Fruit fly (Drosophila melanogaster) whole organism, prepupa: ENCODE measurements around the gene CG43336.

Source experiments
- Blimp-1 ChIP-seq: fragments of 200-800 bp; sonication (Bioruptor generic); optimal IDR thresholded peaks from 3 replicates; lab custom pipeline; 2017; ENCODE audit warnings: missing biosample characterization, missing genetic modification characterization, mild to moderate bottlenecking, moderate library complexity, missing genetic modification reagents
- CG10631 ChIP-seq: fragments of 200-800 bp; sonication (Bioruptor generic); optimal IDR thresholded peaks from 2 replicates; lab custom pipeline; 2016; ENCODE audit warnings: missing biosample characterization, missing genetic modification characterization
- CG10669 ChIP-seq: fragments of 200-800 bp; sonication (Bioruptor generic); optimal IDR thresholded peaks from 3 replicates; lab custom pipeline; 2018; ENCODE audit warnings: missing biosample characterization, mild to moderate bottlenecking, missing genetic modification characterization, moderate library complexity
- CG11294 ChIP-seq: fragments of 200-800 bp; sonication (Bioruptor generic); IDR thresholded peaks from 2 replicates; pipeline ENCODE4 v1.3.6; 2022; ENCODE audit warnings: missing biosample characterization, missing genetic modification characterization
- CG15336 ChIP-seq: fragments of 200-800 bp; sonication (Bioruptor generic); IDR thresholded peaks from 2 replicates; pipeline ENCODE4 v1.3.6; 2022; ENCODE audit warnings: missing biosample characterization, missing genetic modification characterization
- CG3032 ChIP-seq: fragments of 200-800 bp; optimal IDR thresholded peaks from 2 replicates; lab custom pipeline; 2019; ENCODE audit warnings: missing biosample characterization, mild to moderate bottlenecking, missing genetic modification characterization, moderate library complexity
- CG32006 ChIP-seq: fragments of 200-800 bp; sonication (Bioruptor generic); optimal IDR thresholded peaks from 3 replicates; lab custom pipeline; 2017; ENCODE audit warnings: missing biosample characterization, mild to moderate bottlenecking, missing genetic modification characterization
- CG3919 ChIP-seq: fragments of 200-800 bp; sonication (Bioruptor generic); optimal IDR thresholded peaks from 3 replicates; lab custom pipeline; 2016; ENCODE audit warnings: missing biosample characterization, missing genetic modification characterization
- CG6163 ChIP-seq: fragments of 200-800 bp; sonication (Bioruptor generic); IDR thresholded peaks from 3 replicates; pipeline ENCODE4 v1.3.6; 2022; ENCODE audit warnings: missing biosample characterization, missing genetic modification characterization
- CG6276 ChIP-seq: fragments of 200-800 bp; sonication (Bioruptor generic); optimal IDR thresholded peaks from 2 replicates; lab custom pipeline; 2017; ENCODE audit warnings: missing biosample characterization, mild to moderate bottlenecking, missing genetic modification characterization
- CG6792 ChIP-seq: fragments of 200-800 bp; sonication (Bioruptor generic); optimal IDR thresholded peaks from 3 replicates; lab custom pipeline; 2016; ENCODE audit warnings: missing biosample characterization, missing genetic modification characterization
- CG6808 ChIP-seq: fragments of 200-800 bp; sonication (Bioruptor generic); optimal IDR thresholded peaks from 3 replicates; lab custom pipeline; 2017; ENCODE audit warnings: missing biosample characterization, missing genetic modification characterization, mild to moderate bottlenecking, moderate library complexity, missing genetic modification reagents
- CG6854 ChIP-seq: fragments of 200-800 bp; sonication (Bioruptor generic); optimal IDR thresholded peaks from 2 replicates; lab custom pipeline; 2017; ENCODE audit warnings: missing biosample characterization, mild to moderate bottlenecking, missing genetic modification characterization
- CG8119 ChIP-seq: fragments of 200-800 bp; sonication (Bioruptor generic); IDR thresholded peaks from 3 replicates; pipeline ENCODE4 v1.3.6; 2022; ENCODE audit warnings: missing biosample characterization, missing genetic modification characterization
- CG8632 ChIP-seq: fragments of 200-800 bp; sonication (Bioruptor generic); optimal IDR thresholded peaks from 3 replicates; lab custom pipeline; 2016; ENCODE audit warnings: missing biosample characterization, missing genetic modification characterization
- Eip78C ChIP-seq: fragments of 200-800 bp; sonication (Bioruptor generic); peaks from one replicate; lab custom pipeline; 2016; ENCODE audit warnings: missing biosample characterization, missing genetic modification characterization
- Ets21C ChIP-seq: fragments of 200-800 bp; sonication (Bioruptor generic); optimal IDR thresholded peaks from 3 replicates; lab custom pipeline; 2016; ENCODE audit warnings: missing biosample characterization, missing genetic modification characterization
- Ets96B ChIP-seq: fragments of 200-800 bp; optimal IDR thresholded peaks from 2 replicates; lab custom pipeline; 2019; ENCODE audit warnings: missing biosample characterization, mild to moderate bottlenecking, missing genetic modification characterization, moderate library complexity
- Gug ChIP-seq: fragments of 200-800 bp; sonication (Bioruptor generic); IDR thresholded peaks from 2 replicates; pipeline ENCODE4 v1.3.6; 2022; ENCODE audit warnings: missing biosample characterization, missing genetic modification characterization
- Hr38 ChIP-seq: sonication (Bioruptor generic); optimal IDR thresholded peaks from 2 replicates; lab custom pipeline; 2016; ENCODE audit warnings: missing biosample characterization, missing genetic modification characterization
- Hr39 ChIP-seq: fragments of 200-800 bp; sonication (Bioruptor generic); optimal IDR thresholded peaks from 2 replicates; lab custom pipeline; 2016; ENCODE audit warnings: missing biosample characterization, missing genetic modification characterization
- Hr4 ChIP-seq: fragments of 200-800 bp; sonication (Bioruptor generic); optimal IDR thresholded peaks from 3 replicates; lab custom pipeline; 2016; ENCODE audit warnings: missing biosample characterization, missing genetic modification characterization
- Lpt ChIP-seq: fragments of 200-800 bp; sonication (Bioruptor generic); optimal IDR thresholded peaks from 3 replicates; lab custom pipeline; 2016; ENCODE audit warnings: missing biosample characterization, missing genetic modification characterization
- OdsH ChIP-seq: fragments of 200-800 bp; sonication (Bioruptor generic); optimal IDR thresholded peaks from 3 replicates; lab custom pipeline; 2016; ENCODE audit warnings: missing biosample characterization, missing genetic modification characterization
- Sox15 ChIP-seq: fragments of 200-800 bp; sonication (Bioruptor generic); optimal IDR thresholded peaks from 3 replicates; lab custom pipeline; 2016; ENCODE audit warnings: missing biosample characterization, missing genetic modification characterization
- achi ChIP-seq: fragments of 200-800 bp; sonication (Bioruptor generic); optimal IDR thresholded peaks from 3 replicates; lab custom pipeline; 2016; ENCODE audit warnings: missing biosample characterization, missing genetic modification characterization
- dsx ChIP-seq: fragments of 200-800 bp; optimal IDR thresholded peaks from 3 replicates; lab custom pipeline; 2019; ENCODE audit warnings: missing biosample characterization, mild to moderate bottlenecking, missing genetic modification characterization, moderate library complexity; ENCODE audit not compliant: poor library complexity, severe bottlenecking
- eg ChIP-seq: fragments of 200-800 bp; sonication (Bioruptor generic); IDR thresholded peaks from 3 replicates; pipeline ENCODE4 v1.3.6; 2022; ENCODE audit warnings: missing biosample characterization, missing genetic modification characterization
- esn ChIP-seq: fragments of 200-800 bp; sonication (Bioruptor generic); optimal IDR thresholded peaks from 2 replicates; lab custom pipeline; 2016; ENCODE audit warnings: missing biosample characterization, mild to moderate bottlenecking, missing genetic modification characterization, moderate library complexity
- fkh ChIP-seq: fragments of 200-800 bp; sonication (Bioruptor generic); optimal IDR thresholded peaks from 3 replicates; lab custom pipeline; 2017; ENCODE audit warnings: missing biosample characterization, mild to moderate bottlenecking, missing genetic modification characterization, moderate library complexity
- net ChIP-seq: fragments of 200-800 bp; sonication (Bioruptor generic); optimal IDR thresholded peaks from 3 replicates; lab custom pipeline; 2016; ENCODE audit warnings: missing biosample characterization, missing genetic modification characterization
- spab ChIP-seq: fragments of 200-800 bp; sonication (Bioruptor generic); optimal IDR thresholded peaks from 2 replicates; lab custom pipeline; 2017; ENCODE audit warnings: missing biosample characterization, mild to moderate bottlenecking, missing genetic modification characterization, missing genetic modification reagents
- ss ChIP-seq, 2 experiments: fragments of 200-800 bp; sonication (Bioruptor generic); optimal IDR thresholded peaks; 2 replicates in 1 of 2; 3 replicates in 1 of 2; lab custom pipeline; 2017 to 2018; ENCODE audit warnings: mild to moderate bottlenecking in 2 of 2, missing biosample characterization in 2 of 2, missing genetic modification characterization in 2 of 2, moderate library complexity in 1 of 2
- svp ChIP-seq: fragments of 200-800 bp; sonication (Bioruptor generic); peaks from one replicate; lab custom pipeline; 2016; ENCODE audit warnings: missing biosample characterization, missing genetic modification characterization

The CG43336 gene

DNA sequence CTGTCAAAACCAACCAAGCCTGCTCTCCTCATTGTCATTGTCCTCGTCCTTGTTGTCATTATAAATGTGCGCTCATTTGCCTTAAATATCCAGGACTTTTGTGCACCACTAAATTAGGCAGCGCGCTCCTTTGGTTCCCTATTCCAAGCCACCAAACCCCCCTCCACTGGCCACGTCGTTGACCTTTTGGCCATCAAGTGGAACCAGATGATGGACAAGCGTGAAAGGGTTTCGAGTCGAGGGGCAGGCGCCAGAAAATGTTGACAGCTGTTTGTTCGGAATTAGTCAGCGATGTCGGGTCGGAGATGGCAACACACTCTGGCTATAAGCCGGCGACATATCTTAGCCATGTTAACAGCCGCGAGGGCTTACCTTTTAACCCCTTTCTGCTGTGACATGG, 23.1 kb upstream of the CG43336 start:
- no peak for TF ChIP-seq Eip78C (GFP tag; lab: Kevin White, UChicago)
- no peak for TF ChIP-seq CG6276 (GFP tag; lab: Kevin White, UChicago)
- no peak for TF ChIP-seq CG8632 (GFP tag; lab: Kevin White, UChicago)
- no peak for TF ChIP-seq CG15336 (GFP tag; lab: Robert Waterston, UW)
- TF ChIP-seq CG6854 (GFP tag; lab: Kevin White, UChicago): no peak
- TF ChIP-seq Hr4 (GFP tag; lab: Kevin White, UChicago): no peak
- TF ChIP-seq CG10631 (GFP tag; lab: Kevin White, UChicago): no peak
- TF ChIP-seq CG3032 (tag; lab: Kevin White, UChicago): no peak
- TF ChIP-seq Blimp-1 (GFP tag; lab: Kevin White, UChicago): no peak
- TF ChIP-seq Lpt: no peak

DNA sequence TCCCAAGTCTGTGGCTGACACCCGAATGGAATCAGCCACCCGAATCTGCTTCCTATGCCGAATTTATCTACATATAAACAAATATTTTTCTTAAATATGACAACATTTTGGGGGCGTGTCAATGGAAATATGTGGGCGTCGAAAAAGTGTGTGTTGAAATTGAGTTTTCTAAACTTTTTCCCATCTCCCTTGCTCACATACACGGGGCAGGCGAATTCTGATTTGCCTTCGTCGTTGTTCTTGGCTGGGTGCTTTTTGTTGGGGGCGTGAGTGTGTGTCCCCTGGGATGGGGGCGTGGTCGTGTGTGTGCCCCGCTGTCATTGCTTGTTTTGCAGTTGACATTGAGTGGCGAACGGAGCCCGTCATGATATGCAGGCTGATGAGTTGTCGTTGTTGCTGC, 19.3 kb upstream of the CG43336 start:
- TF ChIP-seq Eip78C (GFP tag; lab: Kevin White, UChicago): peak; percentile 23
- TF ChIP-seq fkh (GFP tag; lab: Kevin White, UChicago): no peak

DNA sequence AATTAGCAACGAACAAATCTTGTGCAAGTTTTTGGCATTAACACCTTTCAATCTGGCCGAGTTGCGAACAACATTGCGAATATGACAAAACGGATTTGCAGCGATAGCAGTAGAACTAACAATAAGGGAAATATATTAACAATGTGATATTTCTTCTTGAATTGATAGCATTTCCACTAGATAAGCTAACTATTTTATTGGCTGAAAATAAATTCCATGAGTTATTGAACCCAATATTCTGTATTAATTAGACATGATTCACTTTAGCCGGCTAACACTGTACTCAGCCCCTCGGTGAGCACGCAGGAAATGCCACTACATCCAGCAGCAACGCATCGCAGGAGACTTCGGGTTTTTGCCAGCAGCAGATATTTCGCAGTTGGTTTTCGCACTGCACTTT, 10.1 kb upstream of the CG43336 start:
- TF ChIP-seq CG32006 (GFP tag; lab: Kevin White, UChicago) (peak; percentile 45), CG6276 (GFP tag; lab: Kevin White, UChicago) (peak; percentile 45), Hr38 (GFP tag; lab: Kevin White, UChicago) (no peak), CG15336 (GFP tag; lab: Robert Waterston, UW) (peak; percentile 63), Sox15 (GFP tag; lab: Kevin White, UChicago) (no peak), OdsH (GFP tag; lab: Kevin White, UChicago) (peak; percentile 28), svp (GFP tag; lab: Kevin White, UChicago) (peak; percentile 47), net (GFP tag; lab: Kevin White, UChicago) (no peak), CG6792 (GFP tag; lab: Kevin White, UChicago) (peak; percentile 9), eg (0 out of 3 replicates have a peak, but pooled peaks have one; percentile 57), CG3919 (GFP tag; lab: Kevin White, UChicago) (peak; percentile 50), Lpt (peak; percentile 32), dsx (peak; percentile 17), CG6163 (GFP tag; lab: Robert Waterston, UW) (peak; percentile 65), Eip78C (GFP tag; lab: Kevin White, UChicago) (peak; percentile 89), achi (GFP tag; lab: Kevin White, UChicago) (peak; percentile 19), CG10669 (peak; percentile 5), CG10631 (GFP tag; lab: Kevin White, UChicago) (peak; percentile 13), esn (GFP tag; lab: Kevin White, UChicago) (peak; percentile 1), Ets96B (tag; lab: Kevin White, UChicago) (peak; percentile 35), ss (GFP tag; optimal IDR thresholded peaks at IDR 0.05; lab: Kevin White, UChicago) (no peak), CG8119 (GFP tag; lab: Robert Waterston, UW) (peak; percentile 59), spab (GFP tag; lab: Kevin White, UChicago) (no peak), Hr4 (GFP tag; lab: Kevin White, UChicago) (peak; percentile 53), Gug (GFP tag; lab: Robert Waterston, UW) (peak; percentile 48; the same call in 1 of the 2 replicates), CG11294 (GFP tag; lab: Robert Waterston, UW) (peak; percentile 18; the same call in 1 of the 2 replicates)

DNA sequence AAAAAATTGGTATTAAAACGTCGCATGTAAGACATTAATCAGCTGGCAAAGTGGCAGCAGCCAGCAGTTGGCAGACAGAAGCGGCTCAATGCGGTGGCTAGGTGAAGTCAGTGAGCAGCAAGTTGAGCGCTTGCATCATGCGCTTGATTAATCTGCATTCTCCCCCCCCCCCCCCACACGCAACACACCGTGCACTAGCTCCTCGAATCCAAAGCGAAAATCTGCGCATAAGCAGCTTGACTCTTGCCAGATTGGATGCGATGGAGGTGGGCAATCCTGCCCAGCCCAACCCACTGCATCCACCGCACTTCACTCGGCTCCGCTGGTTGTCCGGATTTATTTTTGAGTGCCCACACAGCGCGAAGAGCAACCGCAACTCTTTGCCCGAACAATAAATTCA, 9.7 kb upstream of the CG43336 start:
- TF ChIP-seq eg: 0 out of 3 replicates have a peak, but pooled peaks have one; percentile 2
- TF ChIP-seq CG6808 (GFP tag; lab: Kevin White, UChicago): no peak

DNA sequence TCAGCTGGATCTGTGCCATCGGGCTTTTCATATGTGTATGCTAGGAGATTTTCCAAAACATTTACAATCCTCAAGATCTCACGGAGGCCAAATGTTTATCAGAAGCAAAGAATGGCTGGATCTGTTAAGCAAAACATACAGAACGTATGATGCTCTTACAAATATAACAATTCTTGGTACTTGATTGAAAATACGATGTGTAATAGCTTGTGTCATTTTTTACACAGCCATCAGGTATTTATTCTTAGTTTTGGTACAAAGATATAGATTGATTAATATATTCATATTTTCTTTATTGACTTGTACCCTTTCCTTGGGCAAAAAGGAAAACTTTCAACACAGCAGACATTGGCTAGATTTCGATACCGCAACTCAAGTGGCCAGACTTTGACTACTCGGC, 9.0 kb upstream of the CG43336 start:
- no peak for TF ChIP-seq Hr38 (GFP tag; lab: Kevin White, UChicago)
- no peak for TF ChIP-seq CG8119 (GFP tag; lab: Robert Waterston, UW)
- TF ChIP-seq achi (GFP tag; lab: Kevin White, UChicago): no peak
- no peak for TF ChIP-seq dsx
- TF ChIP-seq Hr39: no peak
- TF ChIP-seq esn (GFP tag; lab: Kevin White, UChicago): no peak
- TF ChIP-seq Ets21C (GFP tag; lab: Kevin White, UChicago): no peak
- no peak for TF ChIP-seq CG10669
